Worm (Caenorhabditis elegans) whole organism, L4 larva: ENCODE data around the gene rpb-12.

Source experiments
- fkh-10 ChIP-seq: fragments of 150-350 bp; optimal IDR thresholded peaks from 2 replicates; lab custom pipeline; 2014; ENCODE audit warnings: missing biosample characterization, missing genetic modification reagents, missing genetic modification characterization
- nhr-237 ChIP-seq: sonication (generic microtip); optimal IDR thresholded peaks from 2 replicates; lab custom pipeline; 2017; ENCODE audit warnings: missing biosample characterization, missing genetic modification characterization
- nhr-28 ChIP-seq: fragments of 150-350 bp; optimal IDR thresholded peaks from 2 replicates; lab custom pipeline; 2014; ENCODE audit warnings: missing biosample characterization, missing genetic modification characterization
- tra-1 ChIP-seq: fragments of 200-800 bp; sonication (Bioruptor generic); IDR thresholded peaks from 2 replicates; pipeline ENCODE4 v1.3.6; 2022; ENCODE audit warnings: missing genetic modification reagents, missing genetic modification characterization, missing compliant biosample characterization
- unc-130 ChIP-seq: sonication (generic microtip); optimal IDR thresholded peaks from 2 replicates; lab custom pipeline; 2016; ENCODE audit warnings: missing genetic modification reagents, missing genetic modification characterization, missing compliant biosample characterization
- unc-62 ChIP-seq, 3 experiments: fragments of 150-350 bp in 1 of 3; sonication (generic microtip); optimal IDR thresholded peaks in 2 of 3; peaks in 1 of 3; 1 replicate in 1 of 3; 2 replicates in 2 of 3; lab custom pipeline; 2014 to 2017; ENCODE audit warnings: missing biosample characterization in 3 of 3, missing genetic modification characterization in 3 of 3, missing genetic modification reagents in 3 of 3, missing genotype in 1 of 3

ce11 chrIV:9104071-9105016 is 42.3 kb downstream of the rpb-12 start, which contains the start of the genes C01F6.14 and fem-3:
- TF ChIP-seq tra-1 (GFP tag; lab: Robert Waterston, UW) (no peak), unc-130 (GFP tag; lab: Kevin White, UChicago) (no peak), fkh-10 (GFP tag; lab: Kevin White, UChicago) (no peak), unc-62 (GFP tag; optimal IDR thresholded peaks at IDR 0.05 in 1 of 2; lab: Kevin White, UChicago) (no peak), unc-62 (tag; optimal IDR thresholded peaks at IDR 0.05; lab: Kevin White, UChicago) (no peak), nhr-237 (tag; lab: Kevin White, UChicago) (no peak), nhr-28 (tag; lab: Kevin White, UChicago) (no peak)
